Fruit fly (Drosophila melanogaster): ENCODE data around the gene Dpck.

Dpck gene

DNA sequence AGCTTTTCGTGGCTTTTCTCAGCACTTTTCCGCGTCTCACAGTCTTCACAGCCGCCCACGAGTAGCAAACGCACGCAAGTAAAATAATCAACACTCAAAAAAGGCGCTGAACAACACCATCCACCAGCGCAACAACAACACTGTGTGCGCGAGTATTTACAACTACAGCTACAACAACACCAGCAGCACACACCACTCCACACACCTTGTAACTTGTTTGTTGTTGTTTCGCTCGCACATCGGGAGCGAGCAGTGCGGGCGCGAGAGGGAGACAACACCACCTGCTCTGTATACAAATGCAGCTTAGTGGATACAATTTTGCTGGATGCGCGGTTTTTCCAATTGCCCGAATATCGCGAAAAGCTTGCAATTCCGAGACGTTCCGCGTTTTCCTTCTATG, 41.7 kb downstream of the Dpck start (continued):
- TF ChIP-seq hkb (optimal IDR thresholded peaks at IDR 0.05) (no peak), hkb (GFP tag; IDR thresholded peaks at IDR 0.05) (no peak), cwo (GFP tag; optimal IDR thresholded peaks at IDR 0.05) (no peak), gsb (GFP tag; IDR thresholded peaks at IDR 0.05) (no peak), Hand (GFP tag; optimal IDR thresholded peaks at IDR 0.05) (no peak), CG12104 (GFP tag; optimal IDR thresholded peaks at IDR 0.05) (no peak), Hr39 (optimal IDR thresholded peaks at IDR 0.05) (no peak), dmrt99B (tag; optimal IDR thresholded peaks at IDR 0.05) (no peak), E2f1 (GFP tag; IDR thresholded peaks at IDR 0.05) (no peak), CG15073 (GFP tag; optimal IDR thresholded peaks at IDR 0.05) (no peak), CG10654 (GFP tag; optimal IDR thresholded peaks at IDR 0.05) (no peak), lab (GFP tag; optimal IDR thresholded peaks at IDR 0.05) (no peak), Dp (GFP tag; optimal IDR thresholded peaks at IDR 0.05) (peak; percentile 8), sna (GFP tag; IDR thresholded peaks at IDR 0.05; ENCODE audit: partially characterized antibody) (no peak), CG1832 (GFP tag; optimal IDR thresholded peaks at IDR 0.05) (peak; percentile 96), Lpt (GFP tag; optimal IDR thresholded peaks at IDR 0.05) (no peak), dmrt11E (tag; optimal IDR thresholded peaks at IDR 0.05) (no peak), CG2129 (GFP tag; IDR thresholded peaks at IDR 0.05; ENCODE audit: partially characterized antibody) (no peak), Dref (GFP tag; IDR thresholded peaks at IDR 0.05) (no peak), org-1 (GFP tag; optimal IDR thresholded peaks at IDR 0.05) (no peak), seq (GFP tag; IDR thresholded peaks at IDR 0.05) (peak; percentile 23; the same call in 1 of the 2 replicates), cg (GFP tag; optimal IDR thresholded peaks at IDR 0.05) (peak; percentile 92), bab2 (GFP tag; optimal IDR thresholded peaks at IDR 0.05) (no peak), Lim3 (GFP tag; IDR thresholded peaks at IDR 0.05) (no peak), HmgD (GFP tag; optimal IDR thresholded peaks at IDR 0.05) (peak; percentile 72), Poxn (GFP tag; IDR thresholded peaks at IDR 0.05) (no peak), NfI (GFP tag; optimal IDR thresholded peaks at IDR 0.05) (no peak), HmgZ (tag; optimal IDR thresholded peaks at IDR 0.05) (peak; percentile 30), D (optimal IDR thresholded peaks at IDR 0.05) (peak; percentile 38), D (GFP tag; optimal IDR thresholded peaks at IDR 0.05) (no peak), CG12299 (tag; optimal IDR thresholded peaks at IDR 0.05) (no peak), CG6175 (GFP tag; IDR thresholded peaks at IDR 0.05) (no peak), bigmax (GFP tag; optimal IDR thresholded peaks at IDR 0.05) (no peak), CG1792 (GFP tag; optimal IDR thresholded peaks at IDR 0.05) (no peak), crol (GFP tag; IDR thresholded peaks at IDR 0.05) (peak; percentile 33; the same call in 1 of the 2 replicates), Vsx1 (GFP tag; optimal IDR thresholded peaks at IDR 0.05) (no peak), CG7928 (GFP tag; optimal IDR thresholded peaks at IDR 0.05) (no peak), Aef1 (GFP tag; IDR thresholded peaks at IDR 0.05) (peak; percentile 77), CG17186 (GFP tag; optimal IDR thresholded peaks at IDR 0.05) (no peak), tx (GFP tag; optimal IDR thresholded peaks at IDR 0.05) (no peak), CG15696 (tag; optimal IDR thresholded peaks at IDR 0.05) (no peak), CG6791 (GFP tag; IDR thresholded peaks at IDR 0.05; ENCODE audit: partially characterized antibody) (no peak), tgo (GFP tag; IDR thresholded peaks at IDR 0.05) (no peak), chm (GFP tag; IDR thresholded peaks at IDR 0.05) (peak; percentile 55), zen (tag; optimal IDR thresholded peaks at IDR 0.05) (no peak), chinmo (GFP tag; IDR thresholded peaks at IDR 0.05; ENCODE audit: partially characterized antibody) (peak; percentile 90), ftz-f1 (GFP tag; optimal IDR thresholded peaks at IDR 0.05) (peak; percentile 80), pb (GFP tag; optimal IDR thresholded peaks at IDR 0.05) (no peak), CG12071 (GFP tag; optimal IDR thresholded peaks at IDR 0.05) (peak; percentile 23), Ets97D (GFP tag; optimal IDR thresholded peaks at IDR 0.05) (no peak), Camta (GFP tag; optimal IDR thresholded peaks at IDR 0.05) (no peak), CG18011 (GFP tag; optimal IDR thresholded peaks at IDR 0.05) (no peak), luna (GFP tag; optimal IDR thresholded peaks at IDR 0.05) (no peak)

Measured in whole organism, embryonic.